Worm (Caenorhabditis elegans): ENCODE data around the gene mup-2.

DNA sequence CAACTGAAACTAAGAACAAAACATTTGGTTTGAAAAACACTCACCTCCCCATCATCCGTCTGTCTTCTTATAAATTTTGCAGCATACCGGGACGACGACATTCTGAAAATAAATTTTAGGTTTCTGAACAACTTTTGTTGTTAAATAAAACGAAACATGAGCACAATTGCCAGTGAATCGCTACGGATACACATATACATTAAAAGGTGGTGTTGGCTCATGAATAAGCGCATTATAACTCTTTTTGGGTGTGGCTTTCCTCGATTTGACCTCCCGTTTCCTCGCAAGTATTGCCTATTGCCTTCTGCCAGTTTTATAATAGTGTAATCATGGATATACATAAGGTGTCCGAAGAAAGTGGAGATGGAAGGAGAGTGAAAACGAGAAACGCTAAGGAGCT, 18.5 kb downstream of the mup-2 start, which contains the start of gene igcm-2:
- TF ChIP-seq nhr-237 (tag; optimal IDR thresholded peaks at IDR 0.05) = no peak
- TF ChIP-seq nhr-77 (tag; optimal IDR thresholded peaks at IDR 0.05) = no peak
- TF ChIP-seq ztf-1 (GFP tag; conservative IDR thresholded peaks at IDR 0.05) = no peak
- no peak for TF ChIP-seq ama-1 (optimal IDR thresholded peaks at IDR 0.05)
- TF ChIP-seq ZK546.5 (tag; optimal IDR thresholded peaks at IDR 0.05) = no peak
- no peak for TF ChIP-seq ztf-4 (tag; optimal IDR thresholded peaks at IDR 0.05)
